Worm (Caenorhabditis elegans) whole organism, young adult: ENCODE measurements around the gene hpl-1.
A peak's percentile ranks its signal among the peaks of the same experiment; 100 is the strongest.

ENCODE experiments used
- B0261.1 ChIP-seq: sonication (generic microtip); optimal IDR thresholded peaks from 2 replicates; lab custom pipeline; 2016; ENCODE audit warnings: mild to moderate bottlenecking, missing genetic modification characterization, moderate library complexity, missing compliant biosample characterization
- D2030.7 ChIP-seq: fragments of 200-800 bp; sonication (Bioruptor generic); IDR thresholded peaks from 2 replicates; pipeline ENCODE4 v1.3.6; 2022; ENCODE audit warnings: missing genetic modification reagents, missing genetic modification characterization, missing compliant biosample characterization
- ama-1 ChIP-seq, 3 experiments: fragments of 150-350 bp in 1 of 3; sonication (generic microtip) in 2 of 3; optimal IDR thresholded peaks; 2 replicates each; lab custom pipeline; 2014 to 2018; ENCODE audit warnings: missing biosample characterization in 2 of 3, missing genetic modification characterization in 2 of 3, missing genetic modification reagents in 2 of 3
- aptf-3 ChIP-seq: fragments of 200-800 bp; sonication (Bioruptor generic); IDR thresholded peaks from 2 replicates; pipeline ENCODE4 v1.3.6; 2022; ENCODE audit warnings: missing genetic modification characterization, missing compliant biosample characterization
- atf-7 ChIP-seq: sonication (generic microtip); optimal IDR thresholded peaks from 2 replicates; lab custom pipeline; 2017; ENCODE audit warnings: mild to moderate bottlenecking, missing genetic modification characterization, missing compliant biosample characterization
- attf-5 ChIP-seq: fragments of 200-800 bp; sonication (Bioruptor generic); optimal IDR thresholded peaks from 2 replicates; lab custom pipeline; 2018; ENCODE audit warnings: mild to moderate bottlenecking, missing genetic modification characterization, missing compliant biosample characterization
- ceh-100 ChIP-seq: fragments of 200-800 bp; sonication (Bioruptor generic); IDR thresholded peaks from 2 replicates; pipeline ENCODE4 v1.3.6; 2022; ENCODE audit warnings: missing genetic modification reagents, missing genetic modification characterization, missing compliant biosample characterization
- egl-18 ChIP-seq: fragments of 200-800 bp; sonication (Bioruptor generic); IDR thresholded peaks from 2 replicates; pipeline ENCODE4 v1.3.6; 2022; ENCODE audit warnings: missing genetic modification reagents, missing genetic modification characterization, missing compliant biosample characterization
- egl-44 ChIP-seq: fragments of 200-800 bp; sonication (Bioruptor generic); IDR thresholded peaks from 2 replicates; pipeline ENCODE4 v1.3.6; 2022; ENCODE audit warnings: missing genetic modification reagents, missing genetic modification characterization, missing compliant biosample characterization
- egrh-3 ChIP-seq: fragments of 200-800 bp; sonication (Bioruptor generic); IDR thresholded peaks from 2 replicates; pipeline ENCODE4 v1.3.6; 2022; ENCODE audit warnings: missing genetic modification reagents, missing genetic modification characterization, missing compliant biosample characterization
- gei-17 ChIP-seq: fragments of 200-800 bp; sonication (Bioruptor generic); optimal IDR thresholded peaks from 2 replicates; lab custom pipeline; 2018; ENCODE audit warnings: mild to moderate bottlenecking, missing genetic modification characterization, missing compliant biosample characterization
- hmg-1.2 ChIP-seq: fragments of 200-800 bp; sonication (Bioruptor generic); IDR thresholded peaks from 2 replicates; pipeline ENCODE4 v1.3.6; 2022; ENCODE audit warnings: missing genetic modification reagents, missing genetic modification characterization, missing compliant biosample characterization
- mes-4 ChIP-seq: sonication (generic microtip); optimal IDR thresholded peaks from 2 replicates; lab custom pipeline; 2016; ENCODE audit warnings: missing genotype, missing genetic modification characterization, missing compliant biosample characterization
- nfya-2 ChIP-seq: fragments of 200-800 bp; sonication (Bioruptor generic); IDR thresholded peaks from 2 replicates; pipeline ENCODE4 v1.3.6; 2022; ENCODE audit warnings: missing genetic modification reagents, missing genetic modification characterization, missing compliant biosample characterization
- nhr-80 ChIP-seq: sonication (generic microtip); optimal IDR thresholded peaks from 2 replicates; lab custom pipeline; 2016; ENCODE audit warnings: missing genetic modification characterization, missing compliant biosample characterization
- pbrm-1 ChIP-seq: fragments of 200-800 bp; sonication (Bioruptor generic); IDR thresholded peaks from 2 replicates; pipeline ENCODE4 v1.3.6; 2022; ENCODE audit warnings: missing genetic modification reagents, missing genetic modification characterization, missing compliant biosample characterization
- snpc-1.1 ChIP-seq: sonication (generic microtip); optimal IDR thresholded peaks from 2 replicates; lab custom pipeline; 2017; ENCODE audit warnings: missing genetic modification characterization, mild to moderate bottlenecking, missing compliant biosample characterization, antibody characterized with exemption, moderate library complexity, missing genotype, missing genetic modification reagents; ENCODE audit not compliant: insufficient read depth
- snpc-4 ChIP-seq, 5 experiments: fragments of 150-350 bp in 1 of 5; sonication (generic microtip) in 4 of 5; optimal IDR thresholded peaks; 2 replicates each; lab custom pipeline; 2014 to 2018; ENCODE audit warnings: missing genetic modification characterization in 5 of 5, missing biosample characterization in 3 of 5, antibody characterized with exemption in 2 of 5, mild to moderate bottlenecking in 2 of 5, missing compliant biosample characterization in 2 of 5, missing genotype in 2 of 5, moderate library complexity in 2 of 5, missing genetic modification reagents in 1 of 5
- somi-1 ChIP-seq: fragments of 200-800 bp; sonication (Bioruptor generic); optimal IDR thresholded peaks from 2 replicates; lab custom pipeline; 2018; ENCODE audit warnings: mild to moderate bottlenecking, missing genetic modification characterization, missing compliant biosample characterization
- tbp1 ChIP-seq: fragments of 200-800 bp; sonication (Bioruptor generic); optimal IDR thresholded peaks from 2 replicates; lab custom pipeline; 2018; ENCODE audit warnings: mild to moderate bottlenecking, missing genetic modification characterization, missing compliant biosample characterization
- ztf-6 ChIP-seq: fragments of 200-800 bp; sonication (Bioruptor generic); IDR thresholded peaks from 2 replicates; pipeline ENCODE4 v1.3.6; 2022; ENCODE audit warnings: missing genetic modification reagents, missing genetic modification characterization, missing compliant biosample characterization

hpl-1 gene

ce11 chrX:13293023-13293422 is 47.8 kb downstream of the hpl-1 start (continued):
- TF ChIP-seq snpc-1.1 (tag; lab: Kevin White, UChicago) (peak; percentile 29), pbrm-1 (GFP tag; lab: Robert Waterston, UW) (peak; percentile 31; the same call in 1 of the 2 replicates), snpc-4 (GFP tag; optimal IDR thresholded peaks at IDR 0.05; lab: Kevin White, UChicago) (peak; percentile 43), snpc-4 (tag; optimal IDR thresholded peaks at IDR 0.05; lab: Kevin White, UChicago) (peak in 1 of 4 experiments; percentile 58), mes-4 (tag; lab: Kevin White, UChicago) (peak; percentile 51), nfya-2 (GFP tag; lab: Robert Waterston, UW) (no peak)

- TF ChIP-seq ama-1 (optimal IDR thresholded peaks at IDR 0.05; lab: Kevin White, UChicago) (no peak), ama-1 (GFP tag; optimal IDR thresholded peaks at IDR 0.05; lab: Kevin White, UChicago) (no peak), attf-5 (GFP tag; lab: Kevin White, UChicago) (no peak), egl-44 (GFP tag; lab: Robert Waterston, UW) (no peak), ceh-100 (GFP tag; lab: Robert Waterston, UW) (no peak), somi-1 (GFP tag; lab: Kevin White, UChicago) (no peak), hmg-1.2 (GFP tag; lab: Robert Waterston, UW) (no peak), gei-17 (GFP tag; lab: Kevin White, UChicago) (no peak), nhr-80 (tag; lab: Kevin White, UChicago) (no peak), atf-7 (tag; lab: Kevin White, UChicago) (no peak), ztf-6 (no peak), B0261.1 (tag; lab: Kevin White, UChicago) (no peak), egrh-3 (GFP tag; lab: Robert Waterston, UW) (no peak), aptf-3 (GFP tag; lab: Robert Waterston, UW) (no peak), tbp1 (GFP tag; lab: Kevin White, UChicago) (no peak), egl-18 (GFP tag; lab: Robert Waterston, UW) (no peak), D2030.7 (GFP tag; lab: Robert Waterston, UW) (no peak)
These were observed 49.5 kb downstream of the hpl-1 start, which contains the start of gene srd-36 for ce11 chrX:13294669-13295068. TSS of gene srd-36 (minus strand) at chrX:13294769.
